Fruit fly (Drosophila melanogaster) whole organism, embryonic: Measurements from ENCODE around the gene Tmhs.

Experiments
- Asciz ChIP-seq: fragments of 200-800 bp; sonication (Bioruptor generic); optimal IDR thresholded peaks from 2 replicates; lab custom pipeline; 2017; ENCODE audit warnings: missing biosample characterization, mild to moderate bottlenecking, missing genetic modification characterization, missing genetic modification reagents
- Bteb2 ChIP-seq: fragments of 200-800 bp; sonication (Bioruptor generic); optimal IDR thresholded peaks from 2 replicates; lab custom pipeline; 2016; ENCODE audit warnings: missing biosample characterization, missing genetic modification characterization
- CG1024 ChIP-seq: fragments of 200-800 bp; sonication (Bioruptor generic); IDR thresholded peaks from 2 replicates; pipeline ENCODE4 v1.3.6; 2022; ENCODE audit warnings: missing biosample characterization, missing genetic modification characterization
- CG12219 ChIP-seq: fragments of 200-800 bp; sonication (Bioruptor generic); optimal IDR thresholded peaks from 3 replicates; lab custom pipeline; 2018; ENCODE audit warnings: missing biosample characterization, mild to moderate bottlenecking, missing genetic modification characterization
- CG12299 ChIP-seq: fragments of 200-800 bp; sonication (Bioruptor generic); optimal IDR thresholded peaks from 2 replicates; lab custom pipeline; 2018; ENCODE audit warnings: missing biosample characterization, mild to moderate bottlenecking, missing genetic modification characterization
- CG13894 ChIP-seq: fragments of 200-800 bp; sonication (Bioruptor generic); optimal IDR thresholded peaks from 3 replicates; lab custom pipeline; 2018; ENCODE audit warnings: missing biosample characterization, mild to moderate bottlenecking, missing genetic modification characterization, moderate library complexity
- CG14860 ChIP-seq: fragments of 200-800 bp; sonication (Bioruptor generic); IDR thresholded peaks from 3 replicates; pipeline ENCODE4 v1.3.6; 2022; ENCODE audit warnings: missing biosample characterization, missing genetic modification characterization; ENCODE audit not compliant: partially characterized antibody
- CG1602 ChIP-seq: fragments of 200-800 bp; sonication (Bioruptor generic); optimal IDR thresholded peaks from 3 replicates; lab custom pipeline; 2016; ENCODE audit warnings: missing biosample characterization, missing genetic modification characterization
- CG16815 ChIP-seq: fragments of 200-800 bp; sonication (Bioruptor generic); optimal IDR thresholded peaks from 3 replicates; lab custom pipeline; 2017; ENCODE audit warnings: missing biosample characterization, mild to moderate bottlenecking, missing genetic modification characterization
- CG17361 ChIP-seq: fragments of 200-800 bp; sonication (Bioruptor generic); IDR thresholded peaks from 3 replicates; pipeline ENCODE4 v1.3.6; 2022; ENCODE audit warnings: missing biosample characterization, missing genetic modification characterization
- CG18476 ChIP-seq: fragments of 200-800 bp; sonication (Bioruptor generic); optimal IDR thresholded peaks from 2 replicates; lab custom pipeline; 2016; ENCODE audit warnings: missing biosample characterization, mild to moderate bottlenecking, missing genetic modification characterization
- CG30403 ChIP-seq: fragments of 200-800 bp; sonication (Bioruptor generic); optimal IDR thresholded peaks from 3 replicates; lab custom pipeline; 2016; ENCODE audit warnings: missing biosample characterization, missing genetic modification characterization
- CG30431 ChIP-seq: fragments of 200-800 bp; sonication (Bioruptor generic); optimal IDR thresholded peaks from 2 replicates; lab custom pipeline; 2017; ENCODE audit warnings: missing biosample characterization, missing genetic modification characterization
- CG32772 ChIP-seq: fragments of 200-800 bp; sonication (Bioruptor generic); IDR thresholded peaks from 2 replicates; pipeline ENCODE4 v1.3.6; 2022; ENCODE audit warnings: missing biosample characterization, missing genetic modification characterization
- CG3281 ChIP-seq: fragments of 200-800 bp; sonication (Bioruptor generic); optimal IDR thresholded peaks from 3 replicates; lab custom pipeline; 2017; ENCODE audit warnings: missing biosample characterization, mild to moderate bottlenecking, missing genetic modification characterization
- CG4707 ChIP-seq: fragments of 200-800 bp; sonication (Bioruptor generic); optimal IDR thresholded peaks from 2 replicates; lab custom pipeline; 2018; ENCODE audit warnings: missing biosample characterization, mild to moderate bottlenecking, missing genetic modification characterization, moderate library complexity
- CG6254 ChIP-seq: fragments of 200-800 bp; sonication (Bioruptor generic); optimal IDR thresholded peaks from 3 replicates; lab custom pipeline; 2017; ENCODE audit warnings: mild to moderate bottlenecking, missing biosample characterization, missing genetic modification reagents, missing genetic modification characterization
- CG7357 ChIP-seq: fragments of 200-800 bp; sonication (Bioruptor generic); IDR thresholded peaks from 3 replicates; pipeline ENCODE4 v1.3.6; 2022; ENCODE audit warnings: missing biosample characterization, missing genetic modification characterization
- CG7372 ChIP-seq: fragments of 200-800 bp; sonication (Bioruptor generic); IDR thresholded peaks from 2 replicates; pipeline ENCODE4 v1.3.6; 2022; ENCODE audit warnings: missing biosample characterization, missing genetic modification characterization
- CG7556 ChIP-seq: fragments of 200-800 bp; sonication (Bioruptor generic); optimal IDR thresholded peaks from 2 replicates; lab custom pipeline; 2017; ENCODE audit warnings: missing biosample characterization, mild to moderate bottlenecking, missing genetic modification characterization
- CG8924 ChIP-seq: fragments of 200-800 bp; optimal IDR thresholded peaks from 3 replicates; lab custom pipeline; 2019; ENCODE audit warnings: missing biosample characterization, mild to moderate bottlenecking, missing genetic modification characterization, moderate library complexity
- CHES-1-like ChIP-seq: fragments of 200-800 bp; sonication (Bioruptor generic); optimal IDR thresholded peaks from 2 replicates; lab custom pipeline; 2016; ENCODE audit warnings: missing biosample characterization, missing genetic modification characterization
- Dfd ChIP-seq, 2 experiments: fragments of >200 bp; optimal IDR thresholded peaks; 2 replicates each; lab custom pipeline; 2017; ENCODE audit warnings: missing biosample characterization in 2 of 2, missing genetic modification characterization in 2 of 2
- HLHmδ ChIP-seq: fragments of 200-800 bp; sonication (Bioruptor generic); optimal IDR thresholded peaks from 2 replicates; lab custom pipeline; 2018; ENCODE audit warnings: missing biosample characterization, mild to moderate bottlenecking, missing genetic modification characterization, moderate library complexity
- Hr3 ChIP-seq: fragments of 200-800 bp; sonication (Bioruptor generic); optimal IDR thresholded peaks from 3 replicates; lab custom pipeline; 2016; ENCODE audit warnings: missing biosample characterization, missing genetic modification characterization
- Jarid2 ChIP-seq: fragments of 200-800 bp; sonication (Bioruptor generic); optimal IDR thresholded peaks from 3 replicates; lab custom pipeline; 2017; ENCODE audit warnings: mild to moderate bottlenecking, missing biosample characterization, missing genetic modification reagents, missing genetic modification characterization
- Lim3 ChIP-seq: fragments of 200-800 bp; sonication (Bioruptor generic); IDR thresholded peaks from 2 replicates; pipeline ENCODE4 v1.3.6; 2022; ENCODE audit warnings: missing biosample characterization, missing genetic modification characterization
- Meics ChIP-seq: fragments of 200-800 bp; sonication (Bioruptor generic); optimal IDR thresholded peaks from 2 replicates; lab custom pipeline; 2017; ENCODE audit warnings: missing biosample characterization, mild to moderate bottlenecking, missing genetic modification characterization
- Opbp ChIP-seq: fragments of 200-800 bp; sonication (Bioruptor generic); IDR thresholded peaks from 3 replicates; pipeline ENCODE4 v1.3.6; 2022; ENCODE audit warnings: missing biosample characterization, missing genetic modification characterization; ENCODE audit not compliant: partially characterized antibody
- PHDP ChIP-seq: fragments of 200-800 bp; sonication (Bioruptor generic); optimal IDR thresholded peaks from 3 replicates; lab custom pipeline; 2018; ENCODE audit warnings: missing biosample characterization, mild to moderate bottlenecking, missing genetic modification characterization, moderate library complexity
- Six4 ChIP-seq: fragments of 200-800 bp; sonication (Bioruptor generic); optimal IDR thresholded peaks from 2 replicates; lab custom pipeline; 2016; ENCODE audit warnings: missing biosample characterization, missing genetic modification characterization
- Stat92E ChIP-seq, 3 experiments: fragments of >200 bp in 2 of 3; fragments of 200-800 bp in 1 of 3; sonication (Bioruptor generic) in 1 of 3; optimal IDR thresholded peaks; 2 replicates each; lab custom pipeline; 2017 to 2019; ENCODE audit warnings: missing biosample characterization in 3 of 3, missing genetic modification characterization in 3 of 3, mild to moderate bottlenecking in 1 of 3, moderate library complexity in 1 of 3
- Trl ChIP-seq, 3 experiments: fragments of >200 bp in 2 of 3; fragments of 200-800 bp in 1 of 3; sonication (Bioruptor generic) in 1 of 3; optimal IDR thresholded peaks; 2 replicates in 1 of 3; 3 replicates in 2 of 3; lab custom pipeline; 2016 to 2017; ENCODE audit warnings: missing biosample characterization in 1 of 3, missing genetic modification characterization in 1 of 3
- Vsx1 ChIP-seq: fragments of 200-800 bp; sonication (Bioruptor generic); optimal IDR thresholded peaks from 2 replicates; lab custom pipeline; 2017; ENCODE audit warnings: missing biosample characterization, mild to moderate bottlenecking, missing genetic modification characterization, missing genetic modification reagents
- ase ChIP-seq: fragments of 200-800 bp; sonication (Bioruptor generic); IDR thresholded peaks from 3 replicates; pipeline ENCODE4 v1.3.6; 2022; ENCODE audit warnings: missing biosample characterization, missing genetic modification characterization
- ato ChIP-seq: fragments of 200-800 bp; sonication (Bioruptor generic); IDR thresholded peaks from 2 replicates; pipeline ENCODE4 v1.3.6; 2022; ENCODE audit warnings: missing biosample characterization, missing genetic modification characterization; ENCODE audit not compliant: partially characterized antibody
- bsh ChIP-seq, 2 experiments: fragments of 200-800 bp; sonication (Bioruptor generic); optimal IDR thresholded peaks; 2 replicates each; lab custom pipeline; 2017 to 2018; ENCODE audit warnings: mild to moderate bottlenecking in 2 of 2, missing biosample characterization in 2 of 2, missing genetic modification characterization in 2 of 2, moderate library complexity in 1 of 2
- cwo ChIP-seq: fragments of 200-800 bp; sonication (Bioruptor generic); optimal IDR thresholded peaks from 3 replicates; lab custom pipeline; 2017; ENCODE audit warnings: missing biosample characterization, missing genetic modification characterization, mild to moderate bottlenecking, moderate library complexity, missing genetic modification reagents
- dpn ChIP-seq, 2 experiments: fragments of 200-800 bp; sonication (Bioruptor generic); optimal IDR thresholded peaks; 3 replicates each; lab custom pipeline; 2016; ENCODE audit warnings: missing biosample characterization in 2 of 2, missing genetic modification characterization in 2 of 2
- ems ChIP-seq: fragments of 200-800 bp; sonication (Bioruptor generic); optimal IDR thresholded peaks from 3 replicates; lab custom pipeline; 2016; ENCODE audit warnings: missing biosample characterization, missing genetic modification characterization
- fu2 ChIP-seq: fragments of 200-800 bp; sonication (Bioruptor generic); optimal IDR thresholded peaks from 2 replicates; lab custom pipeline; 2016; ENCODE audit warnings: missing biosample characterization, missing genetic modification characterization
- her ChIP-seq: fragments of 200-800 bp; sonication (Bioruptor generic); optimal IDR thresholded peaks from 2 replicates; lab custom pipeline; 2016; ENCODE audit warnings: missing biosample characterization, missing genetic modification characterization
- klu ChIP-seq: fragments of 200-800 bp; sonication (Bioruptor generic); IDR thresholded peaks from 2 replicates; pipeline ENCODE4 v1.3.6; 2022; ENCODE audit warnings: missing biosample characterization, missing genetic modification characterization
- mam ChIP-seq: fragments of 200-800 bp; sonication (Bioruptor generic); optimal IDR thresholded peaks from 3 replicates; lab custom pipeline; 2016; ENCODE audit warnings: missing biosample characterization, missing genetic modification characterization
- sr ChIP-seq: fragments of 200-800 bp; sonication (Bioruptor generic); IDR thresholded peaks from 3 replicates; pipeline ENCODE4 v1.3.6; 2022; ENCODE audit warnings: missing biosample characterization, missing genetic modification characterization
- vfl ChIP-seq: fragments of 200-800 bp; sonication (Bioruptor generic); optimal IDR thresholded peaks from 2 replicates; lab custom pipeline; 2016; ENCODE audit warnings: missing biosample characterization, missing genetic modification characterization
- wek ChIP-seq: fragments of 200-800 bp; sonication (Bioruptor generic); optimal IDR thresholded peaks from 3 replicates; lab custom pipeline; 2018; ENCODE audit warnings: missing biosample characterization, mild to moderate bottlenecking, missing genetic modification characterization, moderate library complexity

Tmhs gene

dm6 chr3L:1856467-1857350 is 28.7 kb upstream of the Tmhs start, which contains the start of gene CG12024 (continued):
- TF ChIP-seq ato (GFP tag; lab: Robert Waterston, UW) (no peak), cwo (peak; percentile 96), Dfd (GFP tag; optimal IDR thresholded peaks at IDR 0.05; lab: Kevin White, UChicago) (peak in 1 of 2 experiments; percentile 20), CG32772 (GFP tag; lab: Robert Waterston, UW) (peak; percentile 41; the same call in 1 of the 2 replicates), Asciz (GFP tag; lab: Kevin White, UChicago) (no peak), CG7372 (peak; percentile 77), bsh (GFP tag; optimal IDR thresholded peaks at IDR 0.05; lab: Kevin White, UChicago) (peak in 1 of 2 experiments; percentile 61), CG14860 (GFP tag; lab: Robert Waterston, UW) (no peak), mam (GFP tag; lab: Kevin White, UChicago) (peak; percentile 86), ems (GFP tag; lab: Kevin White, UChicago) (peak; percentile 61), dpn (GFP tag; optimal IDR thresholded peaks at IDR 0.05; lab: Kevin White, UChicago) (peak; percentile 77 to 78), ase (GFP tag; lab: Robert Waterston, UW) (0 out of 3 replicates have a peak, but pooled peaks have one; percentile 14), CG12219 (GFP tag; lab: Kevin White, UChicago) (peak; percentile 15), Bteb2 (GFP tag; lab: Kevin White, UChicago) (peak; percentile 65), Six4 (GFP tag; lab: Kevin White, UChicago) (peak; percentile 31), CG3281 (GFP tag; lab: Kevin White, UChicago) (peak; percentile 62), CG18476 (peak; percentile 47), CG1602 (GFP tag; lab: Kevin White, UChicago) (peak; percentile 74), Stat92E (GFP tag; optimal IDR thresholded peaks at IDR 0.05; lab: Kevin White, UChicago) (no peak), Trl (optimal IDR thresholded peaks at IDR 0.05; lab: Kevin White, UChicago) (peak in 1 of 2 experiments; percentile 11), Trl (GFP tag; optimal IDR thresholded peaks at IDR 0.05; lab: Kevin White, UChicago) (peak; percentile 76), Lim3 (GFP tag; lab: Robert Waterston, UW) (no peak), CHES-1-like (peak; percentile 80), Opbp (no peak), sr (peak; percentile 44; the same call in 1 of the 3 replicates), CG7357 (GFP tag; lab: Robert Waterston, UW) (peak; percentile 99), CG12299 (peak; percentile 12), Meics (GFP tag; lab: Kevin White, UChicago) (peak; percentile 66), CG17361 (GFP tag; lab: Robert Waterston, UW) (peak; percentile 87), CG4707 (GFP tag; lab: Kevin White, UChicago) (no peak), CG6254 (GFP tag; lab: Kevin White, UChicago) (peak; percentile 97), HLHmδ (GFP tag; lab: Kevin White, UChicago) (no peak), CG13894 (peak; percentile 65), Vsx1 (GFP tag; lab: Kevin White, UChicago) (no peak), CG7556 (GFP tag; lab: Kevin White, UChicago) (peak; percentile 48), CG30403 (GFP tag; lab: Kevin White, UChicago) (peak; percentile 85), Hr3 (GFP tag; lab: Kevin White, UChicago) (peak; percentile 78), fu2 (GFP tag; lab: Kevin White, UChicago) (peak; percentile 78), CG8924 (peak; percentile 72), PHDP (tag; lab: Kevin White, UChicago) (peak; percentile 73), Jarid2 (GFP tag; lab: Kevin White, UChicago) (peak; percentile 33), her (peak; percentile 22), CG16815 (GFP tag; lab: Kevin White, UChicago) (peak; percentile 72), wek (GFP tag; lab: Kevin White, UChicago) (peak; percentile 66), CG1024 (GFP tag; lab: Robert Waterston, UW) (peak; percentile 44), vfl (GFP tag; lab: Kevin White, UChicago) (peak; percentile 1), klu (GFP tag; lab: Robert Waterston, UW) (peak; percentile 66; the same call in 1 of the 2 replicates), CG30431 (GFP tag; lab: Kevin White, UChicago) (peak; percentile 52)
